Fruit fly (Drosophila melanogaster): Measurements from ENCODE around the gene betaTub97EF.

The betaTub97EF gene

DNA sequence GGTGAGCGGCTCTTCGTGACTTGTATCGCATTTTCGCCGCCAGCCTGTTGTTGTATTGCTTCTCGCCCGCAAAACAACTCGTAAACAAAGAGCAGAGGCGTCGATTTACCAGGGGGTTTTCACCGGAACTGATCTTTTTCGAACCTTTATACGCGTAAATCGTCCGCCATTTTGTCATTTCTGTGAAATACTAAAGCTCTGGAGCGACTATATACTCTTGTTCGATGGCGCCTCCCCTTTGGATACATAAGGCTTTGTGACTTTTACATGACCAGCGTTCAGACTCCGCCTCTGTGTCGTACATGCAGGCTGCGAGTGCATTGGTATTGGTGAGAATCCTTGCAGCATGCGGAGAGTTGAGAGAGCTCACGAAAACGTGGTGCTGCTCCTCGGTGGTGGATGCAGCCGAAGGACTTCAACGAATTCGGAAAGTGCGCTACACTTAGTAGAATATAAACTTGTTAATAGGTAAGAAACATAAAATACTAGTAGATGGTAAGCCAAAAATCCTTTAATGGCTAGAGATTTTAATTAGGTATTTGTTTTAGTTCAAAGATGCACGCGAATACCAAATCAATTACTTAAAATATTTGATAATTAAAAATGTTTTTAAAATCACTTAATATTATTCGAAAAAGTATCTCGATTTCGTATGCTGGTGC lies 37.2 kb upstream of the betaTub97EF start (continued):
- TF ChIP-seq Ets21C (GFP tag; optimal IDR thresholded peaks at IDR 0.05), result no peak
- TF ChIP-seq acj6 (GFP tag; optimal IDR thresholded peaks at IDR 0.05), result peak; percentile 31
- peak; percentile 25 for TF ChIP-seq CG15336 (GFP tag; IDR thresholded peaks at IDR 0.05)
- TF ChIP-seq CG8119 (GFP tag; IDR thresholded peaks at IDR 0.05), result peak; percentile 52; the same call in 2 of the 3 replicates
- TF ChIP-seq CG4318 (GFP tag; optimal IDR thresholded peaks at IDR 0.05), result no peak
- no peak for TF ChIP-seq Hr38 (GFP tag; optimal IDR thresholded peaks at IDR 0.05)
- TF ChIP-seq CG1621 (tag; optimal IDR thresholded peaks at IDR 0.05), result peak; percentile 40
- peak; percentile 6 for TF ChIP-seq CG34406 (GFP tag; optimal IDR thresholded peaks at IDR 0.05)
- TF ChIP-seq CG9139 (GFP tag; optimal IDR thresholded peaks at IDR 0.05), result peak; percentile 1
- TF ChIP-seq achi (GFP tag; optimal IDR thresholded peaks at IDR 0.05), result peak; percentile 28
- TF ChIP-seq Gug (GFP tag; IDR thresholded peaks at IDR 0.05), result peak; percentile 42; the same call in 1 of the 2 replicates
- TF ChIP-seq CG31627 (GFP tag; optimal IDR thresholded peaks at IDR 0.05), result peak; percentile 28
- peak; percentile 39 for TF ChIP-seq CG11294 (GFP tag; IDR thresholded peaks at IDR 0.05)
- peak; percentile 33 for TF ChIP-seq Hr39 (GFP tag; optimal IDR thresholded peaks at IDR 0.05)
- TF ChIP-seq svp (GFP tag), result peak; percentile 60
- peak; percentile 35 for TF ChIP-seq Met (GFP tag; optimal IDR thresholded peaks at IDR 0.05)
- TF ChIP-seq CG3032 (tag; optimal IDR thresholded peaks at IDR 0.05), result peak; percentile 40
- TF ChIP-seq CG16779 (tag; optimal IDR thresholded peaks at IDR 0.05), result no peak
- TF ChIP-seq CG6163 (GFP tag; IDR thresholded peaks at IDR 0.05), result 0 out of 3 replicates have a peak, but pooled peaks have one; percentile 19
- peak; percentile 34 for TF ChIP-seq Eip75B (GFP tag; optimal IDR thresholded peaks at IDR 0.05)
- TF ChIP-seq CG6854 (GFP tag; optimal IDR thresholded peaks at IDR 0.05), result no peak
- peak; percentile 35 for TF ChIP-seq spab (GFP tag; optimal IDR thresholded peaks at IDR 0.05)
- TF ChIP-seq CG8319 (GFP tag; optimal IDR thresholded peaks at IDR 0.05), result no peak

DNA sequence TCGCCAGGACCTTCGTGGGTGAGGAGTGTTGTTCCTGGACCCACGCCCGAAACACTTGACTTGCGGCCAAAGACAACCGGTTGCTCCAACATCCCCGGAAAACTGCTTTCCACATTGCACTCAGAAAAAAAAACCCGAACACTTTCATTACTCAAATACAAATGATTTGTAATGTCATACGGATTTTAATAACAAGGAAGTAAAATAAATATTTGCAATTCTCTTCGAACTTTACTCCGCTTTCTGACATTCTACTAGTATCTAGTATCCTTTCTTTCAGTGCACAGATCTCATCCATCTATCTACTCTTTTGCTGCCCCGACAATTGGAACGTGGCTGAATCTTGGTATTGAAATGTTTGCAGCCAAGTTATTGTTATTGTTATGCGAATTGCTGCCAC lies 32.4 kb upstream of the betaTub97EF start:
- peak; percentile 5 for TF ChIP-seq Eip78C (GFP tag)
- TF ChIP-seq lz (GFP tag; optimal IDR thresholded peaks at IDR 0.05), result no peak
- TF ChIP-seq Lpt (GFP tag; optimal IDR thresholded peaks at IDR 0.05), result no peak
- peak; percentile 53 for TF ChIP-seq svp (GFP tag)
- no peak for TF ChIP-seq CG34406 (GFP tag; optimal IDR thresholded peaks at IDR 0.05)
- TF ChIP-seq CG8632 (GFP tag; optimal IDR thresholded peaks at IDR 0.05), result no peak
- no peak for TF ChIP-seq Ets21C (GFP tag; optimal IDR thresholded peaks at IDR 0.05)
- TF ChIP-seq Hr38 (GFP tag; optimal IDR thresholded peaks at IDR 0.05), result no peak

- TF ChIP-seq CG8632 (GFP tag; optimal IDR thresholded peaks at IDR 0.05), result no peak
- no peak for TF ChIP-seq achi (GFP tag; optimal IDR thresholded peaks at IDR 0.05)
- no peak for TF ChIP-seq Hr38 (GFP tag; optimal IDR thresholded peaks at IDR 0.05)
- no peak for TF ChIP-seq CG4318 (GFP tag; optimal IDR thresholded peaks at IDR 0.05)
- TF ChIP-seq eg (GFP tag; IDR thresholded peaks at IDR 0.05), result no peak
- TF ChIP-seq vri (GFP tag; optimal IDR thresholded peaks at IDR 0.05), result no peak
- TF ChIP-seq acj6 (GFP tag; optimal IDR thresholded peaks at IDR 0.05), result no peak
- TF ChIP-seq pdm3 (GFP tag; optimal IDR thresholded peaks at IDR 0.05), result no peak
- TF ChIP-seq CG11902 (GFP tag; optimal IDR thresholded peaks at IDR 0.05), result no peak
- TF ChIP-seq CG8119 (GFP tag; IDR thresholded peaks at IDR 0.05), result no peak
- TF ChIP-seq Sox14 (GFP tag; optimal IDR thresholded peaks at IDR 0.05), result no peak
- no peak for TF ChIP-seq Eip93F (GFP tag; optimal IDR thresholded peaks at IDR 0.05)
- TF ChIP-seq CG32006 (GFP tag; optimal IDR thresholded peaks at IDR 0.05), result no peak
- no peak for TF ChIP-seq fkh (GFP tag; optimal IDR thresholded peaks at IDR 0.05)
- no peak for TF ChIP-seq Hr39 (GFP tag; optimal IDR thresholded peaks at IDR 0.05)
- no peak for TF ChIP-seq Smox (GFP tag; optimal IDR thresholded peaks at IDR 0.05)
- TF ChIP-seq Sox102F (GFP tag; optimal IDR thresholded peaks at IDR 0.05), result no peak
- no peak for TF ChIP-seq Blimp-1 (GFP tag; optimal IDR thresholded peaks at IDR 0.05)
Measured at dm6 chr3R:28019795-28020194, 31.6 kb upstream of the betaTub97EF start.

All from whole organism, prepupa.